Fruit fly (Drosophila melanogaster) whole organism, embryonic: ENCODE results near the gene Hrd3.

ENCODE experiments used
- ATbp ChIP-seq: fragments of 200-800 bp; sonication (Bioruptor generic); optimal IDR thresholded peaks from 2 replicates; lab custom pipeline; 2017; ENCODE audit warnings: missing biosample characterization, mild to moderate bottlenecking, missing genetic modification characterization, missing genetic modification reagents
- Abd-B ChIP-seq: fragments of 200-800 bp; sonication (Bioruptor generic); optimal IDR thresholded peaks from 2 replicates; lab custom pipeline; 2018; ENCODE audit warnings: missing biosample characterization, mild to moderate bottlenecking, missing genetic modification characterization, moderate library complexity
- B-H2 ChIP-seq: fragments of 200-800 bp; sonication (Bioruptor generic); optimal IDR thresholded peaks from 2 replicates; lab custom pipeline; 2018; ENCODE audit warnings: missing biosample characterization, mild to moderate bottlenecking, missing genetic modification characterization
- Bdp1 ChIP-seq: fragments of 200-800 bp; sonication (Bioruptor generic); optimal IDR thresholded peaks from 3 replicates; lab custom pipeline; 2016; ENCODE audit warnings: missing biosample characterization, missing genetic modification characterization
- BtbVII ChIP-seq: fragments of 200-800 bp; sonication (Bioruptor generic); optimal IDR thresholded peaks from 3 replicates; lab custom pipeline; 2017; ENCODE audit warnings: missing biosample characterization, mild to moderate bottlenecking, missing genetic modification characterization
- Bteb2 ChIP-seq: fragments of 200-800 bp; sonication (Bioruptor generic); optimal IDR thresholded peaks from 2 replicates; lab custom pipeline; 2016; ENCODE audit warnings: missing biosample characterization, missing genetic modification characterization
- CG10431 ChIP-seq: fragments of 200-800 bp; sonication (Bioruptor generic); optimal IDR thresholded peaks from 3 replicates; lab custom pipeline; 2018; ENCODE audit warnings: missing biosample characterization, mild to moderate bottlenecking, missing genetic modification characterization
- CG11247 ChIP-seq: fragments of 200-800 bp; sonication (Bioruptor generic); IDR thresholded peaks from 2 replicates; pipeline ENCODE4 v1.3.6; 2022; ENCODE audit warnings: missing biosample characterization, missing genetic modification characterization
- CG11398 ChIP-seq: fragments of 200-800 bp; sonication (Bioruptor generic); optimal IDR thresholded peaks from 2 replicates; lab custom pipeline; 2016; ENCODE audit warnings: missing biosample characterization, missing genetic modification characterization
- CG11696 ChIP-seq: fragments of 200-800 bp; sonication (Bioruptor generic); IDR thresholded peaks from 2 replicates; pipeline ENCODE4 v1.3.6; 2022; ENCODE audit warnings: missing biosample characterization, missing genetic modification characterization
- CG12155 ChIP-seq: fragments of 200-800 bp; sonication (Bioruptor generic); optimal IDR thresholded peaks from 3 replicates; lab custom pipeline; 2016; ENCODE audit warnings: missing biosample characterization, missing genetic modification characterization
- CG13894 ChIP-seq: fragments of 200-800 bp; sonication (Bioruptor generic); optimal IDR thresholded peaks from 3 replicates; lab custom pipeline; 2018; ENCODE audit warnings: missing biosample characterization, mild to moderate bottlenecking, missing genetic modification characterization, moderate library complexity
- CG14710 ChIP-seq: fragments of 200-800 bp; sonication (Bioruptor generic); optimal IDR thresholded peaks from 3 replicates; lab custom pipeline; 2019; ENCODE audit warnings: missing biosample characterization, mild to moderate bottlenecking, missing genetic modification characterization, moderate library complexity
- CG15601 ChIP-seq: fragments of 200-800 bp; sonication (Bioruptor generic); optimal IDR thresholded peaks from 3 replicates; lab custom pipeline; 2019; ENCODE audit warnings: missing biosample characterization, mild to moderate bottlenecking, missing genetic modification characterization, moderate library complexity
- CG2875 ChIP-seq: fragments of 200-800 bp; sonication (Bioruptor generic); optimal IDR thresholded peaks from 2 replicates; lab custom pipeline; 2017; ENCODE audit warnings: missing biosample characterization, mild to moderate bottlenecking, missing genetic modification characterization, missing genetic modification reagents
- CG30020 ChIP-seq: fragments of 200-800 bp; optimal IDR thresholded peaks from 2 replicates; lab custom pipeline; 2019; ENCODE audit warnings: missing biosample characterization, mild to moderate bottlenecking, missing genetic modification characterization, moderate library complexity
- CG3065 ChIP-seq: fragments of 200-800 bp; sonication (Bioruptor generic); optimal IDR thresholded peaks from 2 replicates; lab custom pipeline; 2016; ENCODE audit warnings: missing biosample characterization, missing genetic modification characterization
- CG4730 ChIP-seq: fragments of 200-800 bp; sonication (Bioruptor generic); IDR thresholded peaks from 2 replicates; pipeline ENCODE4 v1.3.6; 2022; ENCODE audit warnings: missing biosample characterization, missing genetic modification characterization
- CG5245 ChIP-seq: fragments of 200-800 bp; sonication (Bioruptor generic); optimal IDR thresholded peaks from 3 replicates; lab custom pipeline; 2016; ENCODE audit warnings: missing biosample characterization, missing genetic modification characterization
- CG8388 ChIP-seq: fragments of 200-800 bp; sonication (Bioruptor generic); optimal IDR thresholded peaks from 2 replicates; lab custom pipeline; 2019; ENCODE audit warnings: missing biosample characterization, mild to moderate bottlenecking, missing genetic modification characterization, moderate library complexity
- Chrac-16 ChIP-seq: fragments of 200-800 bp; sonication (Bioruptor generic); optimal IDR thresholded peaks from 3 replicates; lab custom pipeline; 2016; ENCODE audit warnings: missing biosample characterization, missing genetic modification characterization
- D ChIP-seq, 2 experiments: fragments of 200-800 bp in 1 of 2; fragments of >200 bp in 1 of 2; sonication (Bioruptor generic) in 1 of 2; optimal IDR thresholded peaks; 2 replicates in 1 of 2; 3 replicates in 1 of 2; lab custom pipeline; 2017; ENCODE audit warnings: mild to moderate bottlenecking in 1 of 2, missing biosample characterization in 1 of 2, missing genetic modification characterization in 1 of 2, missing genetic modification reagents in 1 of 2
- Dek ChIP-seq: fragments of 200-800 bp; sonication (Bioruptor generic); optimal IDR thresholded peaks from 3 replicates; lab custom pipeline; 2019; ENCODE audit warnings: missing biosample characterization, mild to moderate bottlenecking, missing genetic modification characterization, moderate library complexity
- Doc3 ChIP-seq: fragments of 200-800 bp; sonication (Bioruptor generic); IDR thresholded peaks from 3 replicates; pipeline ENCODE4 v1.3.6; 2022; ENCODE audit warnings: missing biosample characterization, missing genetic modification characterization; ENCODE audit not compliant: partially characterized antibody
- Dp ChIP-seq: fragments of 200-800 bp; sonication (Bioruptor generic); optimal IDR thresholded peaks from 2 replicates; lab custom pipeline; 2018; ENCODE audit warnings: missing biosample characterization, mild to moderate bottlenecking, missing genetic modification characterization, moderate library complexity
- Drgx ChIP-seq: fragments of 200-800 bp; sonication (Bioruptor generic); IDR thresholded peaks from 2 replicates; pipeline ENCODE4 v1.3.6; 2022; ENCODE audit warnings: missing biosample characterization, missing genetic modification characterization
- GATAe ChIP-seq: fragments of 200-800 bp; sonication (Bioruptor generic); conservative IDR thresholded peaks from 2 replicates; pipeline ENCODE4 v1.3.6; 2022; ENCODE audit warnings: missing biosample characterization, missing genetic modification characterization
- H2.0 ChIP-seq: fragments of 200-800 bp; sonication (Bioruptor generic); IDR thresholded peaks from 2 replicates; pipeline ENCODE4 v1.3.6; 2022; ENCODE audit warnings: missing biosample characterization, missing genetic modification characterization
- Hey ChIP-seq: fragments of 200-800 bp; sonication (Bioruptor generic); optimal IDR thresholded peaks from 3 replicates; lab custom pipeline; 2018; ENCODE audit warnings: missing biosample characterization, mild to moderate bottlenecking, missing genetic modification characterization
- Hmx ChIP-seq: fragments of 200-800 bp; sonication (Bioruptor generic); optimal IDR thresholded peaks from 2 replicates; lab custom pipeline; 2016; ENCODE audit warnings: missing biosample characterization, missing genetic modification characterization
- Nf-YC ChIP-seq: fragments of 200-800 bp; optimal IDR thresholded peaks from 3 replicates; lab custom pipeline; 2019; ENCODE audit warnings: missing biosample characterization, mild to moderate bottlenecking, missing genetic modification characterization, moderate library complexity
- Oli ChIP-seq: fragments of 200-800 bp; sonication (Bioruptor generic); optimal IDR thresholded peaks from 2 replicates; lab custom pipeline; 2018; ENCODE audit warnings: missing biosample characterization, mild to moderate bottlenecking, missing genetic modification characterization, moderate library complexity
- Optix ChIP-seq: fragments of 200-800 bp; sonication (Bioruptor generic); IDR thresholded peaks from 3 replicates; pipeline ENCODE4 v1.3.6; 2022; ENCODE audit warnings: missing biosample characterization, missing genetic modification characterization
- Sox100B ChIP-seq: fragments of 200-800 bp; sonication (Bioruptor generic); optimal IDR thresholded peaks from 3 replicates; lab custom pipeline; 2018; ENCODE audit warnings: missing biosample characterization, mild to moderate bottlenecking, missing genetic modification characterization
- Xbp1 ChIP-seq: fragments of 200-800 bp; sonication (Bioruptor generic); optimal IDR thresholded peaks from 3 replicates; lab custom pipeline; 2016; ENCODE audit warnings: missing biosample characterization, mild to moderate bottlenecking, missing genetic modification characterization
- ash1 ChIP-seq: fragments of 200-800 bp; sonication (Bioruptor generic); optimal IDR thresholded peaks from 2 replicates; lab custom pipeline; 2018; ENCODE audit warnings: missing biosample characterization, mild to moderate bottlenecking, missing genetic modification characterization
- btn ChIP-seq: fragments of 200-800 bp; sonication (Bioruptor generic); optimal IDR thresholded peaks from 2 replicates; lab custom pipeline; 2016; ENCODE audit warnings: missing biosample characterization, missing genetic modification characterization
- cas ChIP-seq: fragments of 200-800 bp; sonication (Bioruptor generic); IDR thresholded peaks from 2 replicates; pipeline ENCODE4 v1.3.6; 2022; ENCODE audit warnings: missing biosample characterization, missing genetic modification characterization
- crc ChIP-seq: fragments of 200-800 bp; sonication (Bioruptor generic); optimal IDR thresholded peaks from 2 replicates; lab custom pipeline; 2016; ENCODE audit warnings: missing biosample characterization, missing genetic modification characterization
- crp ChIP-seq, 2 experiments: fragments of 200-800 bp; sonication (Bioruptor generic); optimal IDR thresholded peaks; 2 replicates in 1 of 2; 3 replicates in 1 of 2; lab custom pipeline; 2017; ENCODE audit warnings: missing biosample characterization in 2 of 2, missing genetic modification characterization in 2 of 2, mild to moderate bottlenecking in 1 of 2, moderate library complexity in 1 of 2
- gem ChIP-seq: fragments of 200-800 bp; sonication (Bioruptor generic); optimal IDR thresholded peaks from 2 replicates; lab custom pipeline; 2019; ENCODE audit warnings: missing biosample characterization, mild to moderate bottlenecking, missing genetic modification characterization, moderate library complexity
- her ChIP-seq: fragments of 200-800 bp; sonication (Bioruptor generic); optimal IDR thresholded peaks from 2 replicates; lab custom pipeline; 2016; ENCODE audit warnings: missing biosample characterization, missing genetic modification characterization
- pnt ChIP-seq: fragments of 200-800 bp; sonication (Bioruptor generic); optimal IDR thresholded peaks from 3 replicates; lab custom pipeline; 2016; ENCODE audit warnings: missing biosample characterization, missing genetic modification characterization
- schlank ChIP-seq: fragments of 200-800 bp; sonication (Bioruptor generic); optimal IDR thresholded peaks from 2 replicates; lab custom pipeline; 2018; ENCODE audit warnings: missing biosample characterization, mild to moderate bottlenecking, missing genetic modification characterization
- slbo ChIP-seq: fragments of 200-800 bp; sonication (Bioruptor generic); IDR thresholded peaks from 2 replicates; pipeline ENCODE4 v1.3.6; 2022; ENCODE audit warnings: missing biosample characterization, missing genetic modification characterization
- stc ChIP-seq: fragments of 200-800 bp; sonication (Bioruptor generic); IDR thresholded peaks from 2 replicates; pipeline ENCODE4 v1.3.6; 2022; ENCODE audit warnings: missing biosample characterization, missing genetic modification characterization
- unpg ChIP-seq: fragments of 200-800 bp; sonication (Bioruptor generic); optimal IDR thresholded peaks from 3 replicates; lab custom pipeline; 2018; ENCODE audit warnings: missing biosample characterization, mild to moderate bottlenecking, missing genetic modification characterization, moderate library complexity
- vvl ChIP-seq: fragments of 200-800 bp; sonication (Bioruptor generic); IDR thresholded peaks from 2 replicates; pipeline ENCODE4 v1.3.6; 2022; ENCODE audit warnings: missing biosample characterization, missing genetic modification characterization
- zf30C ChIP-seq: fragments of 200-800 bp; sonication (Bioruptor generic); optimal IDR thresholded peaks from 3 replicates; lab custom pipeline; 2018; ENCODE audit warnings: missing biosample characterization, mild to moderate bottlenecking, missing genetic modification characterization

Hrd3 gene

DNA sequence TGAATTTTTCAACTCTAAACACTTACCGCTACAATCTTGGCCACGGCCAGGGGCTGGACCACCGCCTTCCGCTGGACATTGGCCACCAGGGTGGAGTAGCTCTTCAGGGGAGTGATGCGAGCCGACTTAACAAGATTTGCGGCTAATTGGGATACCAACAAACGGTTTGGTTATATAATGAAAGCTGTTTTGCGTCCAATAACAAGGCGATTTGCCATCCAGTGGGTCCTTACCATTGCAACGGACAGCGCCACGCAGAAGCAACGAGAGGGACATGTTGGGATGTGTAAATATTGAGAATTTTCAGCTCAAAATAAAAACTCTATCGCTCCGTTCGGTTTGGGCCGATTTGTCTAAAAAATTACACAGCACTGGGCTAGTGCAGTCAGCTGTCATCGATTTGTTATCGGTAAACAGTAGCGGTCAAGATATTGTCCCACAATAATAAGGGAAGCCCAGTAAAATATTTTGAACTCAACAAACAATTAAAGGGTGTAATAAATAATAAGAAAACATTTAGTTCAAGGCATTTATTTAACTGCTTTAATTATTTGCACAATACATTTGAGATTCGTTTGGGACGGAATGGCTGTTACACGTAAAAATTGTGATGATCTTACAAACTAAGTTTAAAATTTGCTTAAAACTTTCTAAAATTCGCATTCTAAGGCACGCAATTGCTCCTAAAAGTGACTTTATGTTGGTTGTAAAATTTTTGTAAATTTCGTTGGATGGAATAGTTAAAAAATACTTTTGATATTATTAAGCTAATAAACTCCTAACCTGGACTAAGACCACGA lies 2.1 kb upstream of the Hrd3 start, which contains the start of gene SdhD (continued):
- TF ChIP-seq D (optimal IDR thresholded peaks at IDR 0.05; lab: Kevin White, UChicago) (no peak), D (GFP tag; optimal IDR thresholded peaks at IDR 0.05; lab: Kevin White, UChicago) (no peak), CG11398 (GFP tag; lab: Kevin White, UChicago) (no peak), CG12155 (GFP tag; lab: Kevin White, UChicago) (peak; percentile 31), gem (tag; lab: Kevin White, UChicago) (no peak), Dek (tag; lab: Kevin White, UChicago) (no peak), CG10431 (GFP tag; lab: Kevin White, UChicago) (no peak), Abd-B (GFP tag; lab: Kevin White, UChicago) (no peak), zf30C (GFP tag; lab: Kevin White, UChicago) (no peak), Drgx (no peak), BtbVII (GFP tag; lab: Kevin White, UChicago) (no peak), crc (no peak), CG11247 (GFP tag; lab: Robert Waterston, UW) (no peak), Sox100B (GFP tag; lab: Kevin White, UChicago) (no peak), btn (GFP tag; lab: Kevin White, UChicago) (no peak), B-H2 (peak; percentile 61), ash1 (GFP tag; lab: Kevin White, UChicago) (no peak), pnt (GFP tag; lab: Kevin White, UChicago) (no peak), Hmx (GFP tag; lab: Kevin White, UChicago) (no peak), Nf-YC (no peak), crp (GFP tag; optimal IDR thresholded peaks at IDR 0.05; lab: Kevin White, UChicago) (peak in 1 of 2 experiments; percentile 75), Bdp1 (GFP tag; lab: Kevin White, UChicago) (no peak), CG8388 (GFP tag; lab: Kevin White, UChicago) (no peak), Optix (GFP tag; lab: Robert Waterston, UW) (no peak), CG11696 (GFP tag; lab: Robert Waterston, UW) (no peak), CG2875 (GFP tag; lab: Kevin White, UChicago) (no peak), stc (GFP tag; lab: Robert Waterston, UW) (no peak), Doc3 (GFP tag; lab: Robert Waterston, UW) (peak; percentile 38; the same call in 1 of the 3 replicates), Dp (GFP tag; lab: Kevin White, UChicago) (peak; percentile 29), unpg (GFP tag; lab: Kevin White, UChicago) (peak; percentile 6), CG30020 (tag; lab: Kevin White, UChicago) (peak; percentile 20), CG5245 (GFP tag; lab: Kevin White, UChicago) (no peak), CG15601 (tag; lab: Kevin White, UChicago) (no peak), Hey (tag; lab: Kevin White, UChicago) (no peak), Chrac-16 (GFP tag; lab: Kevin White, UChicago) (no peak), CG14710 (tag; lab: Kevin White, UChicago) (peak; percentile 16), slbo (GFP tag; lab: Robert Waterston, UW) (peak; percentile 37; the same call in 1 of the 2 replicates), H2.0 (GFP tag; lab: Robert Waterston, UW) (no peak), CG13894 (no peak), Oli (tag; lab: Kevin White, UChicago) (no peak), Bteb2 (GFP tag; lab: Kevin White, UChicago) (peak; percentile 15), schlank (tag; lab: Kevin White, UChicago) (no peak), vvl (GFP tag; lab: Robert Waterston, UW) (peak; percentile 40; the same call in 1 of the 2 replicates), Xbp1 (GFP tag; lab: Kevin White, UChicago) (peak; percentile 32), GATAe (GFP tag; lab: Robert Waterston, UW) (no peak), CG4730 (GFP tag; lab: Robert Waterston, UW) (no peak), her (GFP tag; lab: Kevin White, UChicago) (peak; percentile 47), cas (no peak), ATbp (GFP tag; lab: Kevin White, UChicago) (no peak), CG3065 (GFP tag; lab: Kevin White, UChicago) (no peak)
